Worm (Caenorhabditis elegans) whole organism, L2 larva: ENCODE data around the gene taf-12.

Experiments
- aly-2 ChIP-seq: fragments of 150-350 bp; optimal IDR thresholded peaks from 2 replicates; lab custom pipeline; 2014; ENCODE audit warnings: missing biosample characterization, missing genetic modification characterization
- ama-1 ChIP-seq: fragments of 150-350 bp; optimal IDR thresholded peaks from 2 replicates; lab custom pipeline; 2018; ENCODE audit warnings: inconsistent platforms
- blmp-1 ChIP-seq: sonication (generic microtip); optimal IDR thresholded peaks from 2 replicates; lab custom pipeline; 2017; ENCODE audit warnings: missing genetic modification characterization, mild to moderate bottlenecking, missing compliant biosample characterization, antibody characterized with exemption, moderate library complexity; ENCODE audit not compliant: insufficient read depth
- ceh-82 ChIP-seq: fragments of 150-350 bp; optimal IDR thresholded peaks from 2 replicates; lab custom pipeline; 2014; ENCODE audit warnings: missing biosample characterization, missing genetic modification characterization
- crh-2 ChIP-seq: sonication (generic microtip); optimal IDR thresholded peaks from 2 replicates; lab custom pipeline; 2017; ENCODE audit warnings: missing biosample characterization, missing genetic modification characterization
- egl-27 ChIP-seq: sonication (generic microtip); optimal IDR thresholded peaks from 3 replicates; lab custom pipeline; 2017; ENCODE audit warnings: missing biosample characterization, missing genetic modification reagents, missing genetic modification characterization
- nhr-12 ChIP-seq: fragments of 150-350 bp; optimal IDR thresholded peaks from 2 replicates; lab custom pipeline; 2014; ENCODE audit warnings: missing biosample characterization, missing genetic modification characterization
- nhr-23 ChIP-seq: fragments of 150-350 bp; optimal IDR thresholded peaks from 2 replicates; lab custom pipeline; 2014; ENCODE audit warnings: missing biosample characterization, missing genetic modification reagents, missing genetic modification characterization
- nhr-77 ChIP-seq: fragments of 150-350 bp; optimal IDR thresholded peaks from 2 replicates; lab custom pipeline; 2014; ENCODE audit warnings: missing biosample characterization, missing genetic modification characterization
- sem-4 ChIP-seq: fragments of 150-350 bp; optimal IDR thresholded peaks from 2 replicates; lab custom pipeline; 2014; ENCODE audit warnings: missing biosample characterization, missing genetic modification reagents, missing genetic modification characterization
- snpc-4 ChIP-seq: fragments of 150-350 bp; optimal IDR thresholded peaks from 2 replicates; lab custom pipeline; 2014; ENCODE audit warnings: missing biosample characterization, missing genetic modification characterization
- ztf-11 ChIP-seq: sonication (generic microtip); optimal IDR thresholded peaks from 2 replicates; lab custom pipeline; 2017; ENCODE audit warnings: missing biosample characterization, missing genetic modification characterization

ce11 chrIII:11834168-11834567 lies 34.9 kb downstream of the taf-12 start:
- TF ChIP-seq nhr-77 (tag; lab: Kevin White, UChicago), result no peak
- no peak for TF ChIP-seq ceh-82
- peak; percentile 44 for TF ChIP-seq sem-4 (tag; lab: Kevin White, UChicago)
- TF ChIP-seq aly-2, result no peak
- no peak for TF ChIP-seq ztf-11 (tag; lab: Kevin White, UChicago)
- no peak for TF ChIP-seq nhr-23 (tag; lab: Kevin White, UChicago)
- TF ChIP-seq egl-27, result no peak
- no peak for TF ChIP-seq ama-1 (lab: Kevin White, UChicago)
- TF ChIP-seq blmp-1 (tag; lab: Kevin White, UChicago), result no peak
- no peak for TF ChIP-seq snpc-4 (tag; lab: Kevin White, UChicago)
- no peak for TF ChIP-seq nhr-12 (tag; lab: Kevin White, UChicago)
- TF ChIP-seq crh-2 (tag; lab: Kevin White, UChicago), result no peak
